Worm (Caenorhabditis elegans) whole organism, young adult: Measurements from ENCODE around the gene F41C3.1.

Experiments used
- Y53G8AR.9 ChIP-seq: fragments of 200-800 bp; sonication (Bioruptor generic); conservative IDR thresholded peaks from 2 replicates; pipeline ENCODE4 v1.3.6; 2022; ENCODE audit warnings: missing genetic modification reagents, missing genetic modification characterization, missing compliant biosample characterization
- aptf-3 ChIP-seq: fragments of 200-800 bp; sonication (Bioruptor generic); IDR thresholded peaks from 2 replicates; pipeline ENCODE4 v1.3.6; 2022; ENCODE audit warnings: missing genetic modification characterization, missing compliant biosample characterization
- dpl-1 ChIP-seq: fragments of 150-350 bp; optimal IDR thresholded peaks from 2 replicates; lab custom pipeline; 2014; ENCODE audit warnings: missing biosample characterization, missing genetic modification reagents, missing genetic modification characterization
- let-526 ChIP-seq: fragments of 200-800 bp; sonication (Bioruptor generic); IDR thresholded peaks from 2 replicates; pipeline ENCODE4 v1.3.6; 2022; ENCODE audit warnings: missing genetic modification reagents, missing genetic modification characterization, missing compliant biosample characterization
- nhr-179 ChIP-seq: sonication (generic microtip); optimal IDR thresholded peaks from 2 replicates; lab custom pipeline; 2016; ENCODE audit warnings: mild to moderate bottlenecking, missing genetic modification characterization, missing compliant biosample characterization
- nhr-90 ChIP-seq: sonication (generic microtip); optimal IDR thresholded peaks from 2 replicates; lab custom pipeline; 2016; ENCODE audit warnings: missing genotype, mild to moderate bottlenecking, missing genetic modification characterization, missing compliant biosample characterization
- pha-4 ChIP-seq: fragments of 150-350 bp; sonication (generic microtip); optimal IDR thresholded peaks from 2 replicates; lab custom pipeline; 2014; ENCODE audit warnings: missing biosample characterization, missing genetic modification reagents, missing genetic modification characterization
- rpc-1 ChIP-seq, 2 experiments: fragments of 150-350 bp in 1 of 2; sonication (generic microtip) in 1 of 2; optimal IDR thresholded peaks; 2 replicates each; lab custom pipeline; 2014 to 2018; ENCODE audit warnings: missing biosample characterization in 1 of 2, missing genetic modification characterization in 1 of 2, missing genetic modification reagents in 1 of 2, missing genotype in 1 of 2
- snpc-4 ChIP-seq, 5 experiments: fragments of 150-350 bp in 1 of 5; sonication (generic microtip) in 4 of 5; optimal IDR thresholded peaks; 2 replicates each; lab custom pipeline; 2014 to 2018; ENCODE audit warnings: missing genetic modification characterization in 5 of 5, missing biosample characterization in 3 of 5, antibody characterized with exemption in 2 of 5, mild to moderate bottlenecking in 2 of 5, missing compliant biosample characterization in 2 of 5, missing genotype in 2 of 5, moderate library complexity in 2 of 5, missing genetic modification reagents in 1 of 5

- no peak for TF ChIP-seq pha-4 (tag; lab: Kevin White, UChicago)
- TF ChIP-seq rpc-1 (optimal IDR thresholded peaks at IDR 0.05; lab: Kevin White, UChicago): no peak
- TF ChIP-seq rpc-1 (tag; optimal IDR thresholded peaks at IDR 0.05; lab: Kevin White, UChicago): no peak
- no peak for TF ChIP-seq aptf-3 (GFP tag; lab: Robert Waterston, UW)
- no peak for TF ChIP-seq snpc-4 (GFP tag; optimal IDR thresholded peaks at IDR 0.05; lab: Kevin White, UChicago)
- TF ChIP-seq snpc-4 (tag; optimal IDR thresholded peaks at IDR 0.05; lab: Kevin White, UChicago): no peak
- no peak for TF ChIP-seq Y53G8AR.9
- no peak for TF ChIP-seq nhr-179 (tag; lab: Kevin White, UChicago)
- TF ChIP-seq let-526: no peak
- no peak for TF ChIP-seq nhr-90 (tag; lab: Kevin White, UChicago)
- TF ChIP-seq dpl-1 (GFP tag; lab: Kevin White, UChicago): no peak
These were observed 10.4 kb upstream of the F41C3.1 start, which contains the start of gene acs-11 for ce11 chrII:4741527-4742187.
